Worm (Caenorhabditis elegans) whole organism, young adult: Measurements from ENCODE around the gene szy-20.

ENCODE experiments used
- F39B2.1 ChIP-seq: fragments of 200-800 bp; sonication (Bioruptor generic); IDR thresholded peaks from 2 replicates; pipeline ENCODE4 v1.3.6; 2022; ENCODE audit warnings: missing genetic modification reagents, missing genetic modification characterization, missing compliant biosample characterization
- ama-1 ChIP-seq, 3 experiments: fragments of 150-350 bp in 1 of 3; sonication (generic microtip) in 2 of 3; optimal IDR thresholded peaks; 2 replicates each; lab custom pipeline; 2014 to 2018; ENCODE audit warnings: missing biosample characterization in 2 of 3, missing genetic modification characterization in 2 of 3, missing genetic modification reagents in 2 of 3
- atf-7 ChIP-seq: sonication (generic microtip); optimal IDR thresholded peaks from 2 replicates; lab custom pipeline; 2017; ENCODE audit warnings: mild to moderate bottlenecking, missing genetic modification characterization, missing compliant biosample characterization
- bed-2 ChIP-seq: fragments of 200-800 bp; sonication (Bioruptor generic); IDR thresholded peaks from 2 replicates; pipeline ENCODE4 v1.3.6; 2022; ENCODE audit warnings: missing genetic modification reagents, missing genetic modification characterization, missing compliant biosample characterization
- dpl-1 ChIP-seq: fragments of 150-350 bp; optimal IDR thresholded peaks from 2 replicates; lab custom pipeline; 2014; ENCODE audit warnings: missing biosample characterization, missing genetic modification reagents, missing genetic modification characterization
- him-1 ChIP-seq: sonication (generic microtip); optimal IDR thresholded peaks from 2 replicates; lab custom pipeline; 2016; ENCODE audit warnings: missing genotype, missing genetic modification reagents, missing genetic modification characterization, missing compliant biosample characterization
- mes-4 ChIP-seq: sonication (generic microtip); optimal IDR thresholded peaks from 2 replicates; lab custom pipeline; 2016; ENCODE audit warnings: missing genotype, missing genetic modification characterization, missing compliant biosample characterization
- nhr-120 ChIP-seq: fragments of 200-800 bp; sonication (Bioruptor generic); IDR thresholded peaks from 2 replicates; pipeline ENCODE4 v1.3.6; 2022; ENCODE audit warnings: missing genetic modification characterization, missing compliant biosample characterization
- pha-4 ChIP-seq: fragments of 150-350 bp; sonication (generic microtip); optimal IDR thresholded peaks from 2 replicates; lab custom pipeline; 2014; ENCODE audit warnings: missing biosample characterization, missing genetic modification reagents, missing genetic modification characterization
- unc-130 ChIP-seq: sonication (generic microtip); optimal IDR thresholded peaks from 2 replicates; lab custom pipeline; 2016; ENCODE audit warnings: missing genetic modification reagents, missing genetic modification characterization, missing compliant biosample characterization
- zim-3 ChIP-seq: sonication (generic microtip); optimal IDR thresholded peaks from 2 replicates; lab custom pipeline; 2017; ENCODE audit warnings: mild to moderate bottlenecking, missing genetic modification characterization, moderate library complexity, missing compliant biosample characterization

ce11 chrII:8947391-8947790 is 21.7 kb downstream of the szy-20 start, which contains the start of gene cutl-15:
- no peak for TF ChIP-seq atf-7 (tag; lab: Kevin White, UChicago)
- no peak for TF ChIP-seq zim-3 (tag; lab: Kevin White, UChicago)
- TF ChIP-seq pha-4 (tag; lab: Kevin White, UChicago) = no peak
- no peak for TF ChIP-seq unc-130 (GFP tag; lab: Kevin White, UChicago)
- TF ChIP-seq ama-1 (optimal IDR thresholded peaks at IDR 0.05; lab: Kevin White, UChicago) = no peak
- no peak for TF ChIP-seq ama-1 (GFP tag; optimal IDR thresholded peaks at IDR 0.05; lab: Kevin White, UChicago)
- TF ChIP-seq dpl-1 (GFP tag; lab: Kevin White, UChicago) = no peak
- TF ChIP-seq F39B2.1 (GFP tag; lab: Robert Waterston, UW) = no peak
- TF ChIP-seq him-1 (tag; lab: Kevin White, UChicago) = no peak
- TF ChIP-seq nhr-120 (GFP tag; lab: Robert Waterston, UW) = no peak
- TF ChIP-seq bed-2 (GFP tag; lab: Robert Waterston, UW) = no peak
- no peak for TF ChIP-seq mes-4
